Fruit fly (Drosophila melanogaster): Measurements from ENCODE around the gene ppk5.
A peak's percentile ranks its signal among the peaks of the same experiment; 100 is the strongest.

ppk5 gene

DNA sequence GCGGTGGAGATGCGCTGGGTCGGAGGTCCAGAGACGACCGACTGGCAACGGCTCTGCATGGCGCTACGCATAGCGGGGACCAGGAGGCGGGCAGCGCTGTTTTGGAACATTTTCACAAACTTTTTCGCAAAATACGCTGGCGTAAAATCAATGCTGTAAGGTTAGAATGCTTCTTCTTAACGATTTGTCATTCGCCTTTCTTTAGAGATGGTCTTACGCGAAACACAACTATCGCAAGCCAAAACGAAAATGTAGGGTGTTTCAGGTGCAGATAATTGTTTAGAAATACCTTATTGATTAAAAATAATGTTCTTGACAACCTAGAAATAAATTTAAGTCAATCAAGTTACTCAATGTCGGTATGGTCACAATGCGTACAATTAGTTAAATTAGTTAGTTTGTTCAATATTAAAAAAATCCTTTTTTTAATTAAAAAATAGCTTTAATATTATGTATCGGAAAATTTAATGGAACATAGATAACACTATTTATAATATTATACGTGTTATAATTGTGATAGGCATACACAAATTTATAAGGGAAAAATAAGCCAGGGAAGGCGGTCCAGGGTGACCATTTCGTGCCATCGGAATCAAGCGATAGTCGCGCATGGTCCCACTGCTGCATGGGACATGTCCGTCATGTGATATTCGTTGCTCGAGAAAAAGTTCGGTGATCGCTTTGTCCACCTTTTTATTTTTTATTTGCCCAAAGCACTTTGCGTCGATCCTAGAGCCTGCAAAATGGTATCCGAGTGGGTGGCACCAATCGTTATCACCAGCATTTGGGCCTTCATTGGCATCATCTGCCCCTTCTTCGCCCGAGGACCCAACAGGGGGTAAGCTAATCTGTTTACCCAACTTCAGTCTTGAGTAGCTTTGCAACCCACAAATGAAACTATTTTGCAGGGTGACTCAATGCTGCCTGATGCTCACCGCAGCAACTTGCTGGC is 5.1 kb downstream of the ppk5 start, which contains the start of the genes COX8 and VhaM9.7-b (continued):
- TF ChIP-seq CG12299 (tag; optimal IDR thresholded peaks at IDR 0.05) = peak; percentile 47
- TF ChIP-seq CG3838 (GFP tag; optimal IDR thresholded peaks at IDR 0.05) = peak; percentile 13
- peak; percentile 23 for TF ChIP-seq CG13296 (GFP tag; optimal IDR thresholded peaks at IDR 0.05)
- peak; percentile 82 for TF ChIP-seq onecut (GFP tag; IDR thresholded peaks at IDR 0.05)
- TF ChIP-seq BEAF-32 (GFP tag; optimal IDR thresholded peaks at IDR 0.05) = peak; percentile 93
- peak; percentile 35 for TF ChIP-seq CG8089 (GFP tag; optimal IDR thresholded peaks at IDR 0.05)
- peak; percentile 77 for TF ChIP-seq phol (tag; optimal IDR thresholded peaks at IDR 0.05)
- TF ChIP-seq Ssrp (tag; optimal IDR thresholded peaks at IDR 0.05) = peak; percentile 71
- TF ChIP-seq cg (GFP tag; optimal IDR thresholded peaks at IDR 0.05) = no peak
- TF ChIP-seq HLH54F (GFP tag; optimal IDR thresholded peaks at IDR 0.05) = peak; percentile 72
- peak; percentile 55 for TF ChIP-seq chn (GFP tag; optimal IDR thresholded peaks at IDR 0.05)
- TF ChIP-seq row (GFP tag; IDR thresholded peaks at IDR 0.05) = peak; percentile 91
- peak; percentile 69 for TF ChIP-seq CG4424 (GFP tag; optimal IDR thresholded peaks at IDR 0.05)
- TF ChIP-seq Neu2 (GFP tag; optimal IDR thresholded peaks at IDR 0.05; ENCODE audit: borderline replicate concordance) = no peak
- 0 out of 2 replicates have a peak, but pooled peaks have one; percentile 30 for TF ChIP-seq E2f2 (GFP tag; IDR thresholded peaks at IDR 0.05)
- peak; percentile 89 for TF ChIP-seq Usf (GFP tag; optimal IDR thresholded peaks at IDR 0.05)
- no peak for TF ChIP-seq CG32767 (GFP tag; IDR thresholded peaks at IDR 0.05)
- peak; percentile 70; the same call in 1 of the 2 replicates for TF ChIP-seq CG32532 (GFP tag; IDR thresholded peaks at IDR 0.05)
- no peak for TF ChIP-seq Abd-B (GFP tag; optimal IDR thresholded peaks at IDR 0.05)
- TF ChIP-seq Opbp (GFP tag; IDR thresholded peaks at IDR 0.05; ENCODE audit: partially characterized antibody) = peak; percentile 60
- TF ChIP-seq CG10267 (tag; optimal IDR thresholded peaks at IDR 0.05) = peak; percentile 62
- peak; percentile 36 for TF ChIP-seq stwl (tag; optimal IDR thresholded peaks at IDR 0.05)
- peak; percentile 2 for TF ChIP-seq fu2 (GFP tag; optimal IDR thresholded peaks at IDR 0.05)
- TF ChIP-seq CG1603 (tag; optimal IDR thresholded peaks at IDR 0.05) = peak; percentile 59
- peak; percentile 86 for TF ChIP-seq CG9797 (GFP tag; optimal IDR thresholded peaks at IDR 0.05)
- TF ChIP-seq CG30020 (tag; optimal IDR thresholded peaks at IDR 0.05) = peak; percentile 75
- no peak for TF ChIP-seq CG10209 (GFP tag; optimal IDR thresholded peaks at IDR 0.05)
- peak; percentile 25 for TF ChIP-seq tx (GFP tag; optimal IDR thresholded peaks at IDR 0.05)
- no peak for TF ChIP-seq hkb (optimal IDR thresholded peaks at IDR 0.05)
- TF ChIP-seq hkb (GFP tag; IDR thresholded peaks at IDR 0.05) = peak; percentile 27; the same call in 1 of the 2 replicates
- 0 out of 2 replicates have a peak, but pooled peaks have one; percentile 16 for TF ChIP-seq CG1024 (GFP tag; IDR thresholded peaks at IDR 0.05)
- peak; percentile 74 for TF ChIP-seq ind (GFP tag; optimal IDR thresholded peaks at IDR 0.05)
- no peak for TF ChIP-seq lov (optimal IDR thresholded peaks at IDR 0.05)
- TF ChIP-seq lov (GFP tag; IDR thresholded peaks at IDR 0.05) = 0 out of 3 replicates have a peak, but pooled peaks have one; percentile 8
- peak; percentile 97 for TF ChIP-seq CG17385 (GFP tag; optimal IDR thresholded peaks at IDR 0.05)
- TF ChIP-seq CG6272 (GFP tag; IDR thresholded peaks at IDR 0.05) = no peak; the same call in 1 of the 2 replicates
- TF ChIP-seq dpn (GFP tag; optimal IDR thresholded peaks at IDR 0.05) = peak; percentile 54 to 68
- no peak for TF ChIP-seq gsb (GFP tag; IDR thresholded peaks at IDR 0.05)
- peak; percentile 57 for TF ChIP-seq slou (GFP tag; optimal IDR thresholded peaks at IDR 0.05)
- peak; percentile 63 for TF ChIP-seq HmgZ (tag; optimal IDR thresholded peaks at IDR 0.05)
- 0 out of 3 replicates have a peak, but pooled peaks have one; percentile 22 for TF ChIP-seq CG2889 (GFP tag; IDR thresholded peaks at IDR 0.05)
- peak; percentile 41 for TF ChIP-seq CG12104 (GFP tag; optimal IDR thresholded peaks at IDR 0.05)
- peak; percentile 33; the same call in 1 of the 3 replicates for TF ChIP-seq CG7963 (GFP tag; IDR thresholded peaks at IDR 0.05; ENCODE audit: partially characterized antibody)
- TF ChIP-seq zfh1 (GFP tag; IDR thresholded peaks at IDR 0.05) = peak; percentile 80
- TF ChIP-seq luna (GFP tag; optimal IDR thresholded peaks at IDR 0.05) = peak; percentile 1
- peak; percentile 66 for TF ChIP-seq Doc3 (GFP tag; IDR thresholded peaks at IDR 0.05; ENCODE audit: partially characterized antibody)
- no peak for TF ChIP-seq cato (GFP tag; optimal IDR thresholded peaks at IDR 0.05; ENCODE audit: borderline replicate concordance)
- TF ChIP-seq seq (GFP tag; IDR thresholded peaks at IDR 0.05) = no peak

All from whole organism, embryonic.